Worm (Caenorhabditis elegans) whole organism, L3 larva: ENCODE measurements around the gene srt-73.

Experiments used
- ZK546.5 ChIP-seq: sonication (generic microtip); optimal IDR thresholded peaks from 2 replicates; lab custom pipeline; 2017; ENCODE audit warnings: missing biosample characterization, missing genetic modification characterization
- aly-2 ChIP-seq: fragments of 150-350 bp; optimal IDR thresholded peaks from 2 replicates; lab custom pipeline; 2014; ENCODE audit warnings: missing biosample characterization, missing genetic modification characterization
- ama-1 ChIP-seq: fragments of 150-350 bp; optimal IDR thresholded peaks from 2 replicates; lab custom pipeline; 2018
- ceh-28 ChIP-seq: fragments of 150-350 bp; optimal IDR thresholded peaks from 2 replicates; lab custom pipeline; 2014; ENCODE audit warnings: missing biosample characterization, missing genetic modification reagents, missing genetic modification characterization
- ceh-82 ChIP-seq: fragments of 150-350 bp; optimal IDR thresholded peaks from 2 replicates; lab custom pipeline; 2014; ENCODE audit warnings: missing biosample characterization, missing genetic modification characterization
- ceh-9 ChIP-seq: sonication (generic microtip); optimal IDR thresholded peaks from 2 replicates; lab custom pipeline; 2018; ENCODE audit warnings: missing biosample characterization, missing genetic modification characterization
- daf-12 ChIP-seq: fragments of 150-350 bp; optimal IDR thresholded peaks from 2 replicates; lab custom pipeline; 2014; ENCODE audit warnings: missing biosample characterization, missing genetic modification reagents, missing genetic modification characterization
- egl-27 ChIP-seq: sonication (generic microtip); optimal IDR thresholded peaks from 4 replicates; lab custom pipeline; 2017; ENCODE audit warnings: missing biosample characterization, missing genetic modification reagents, missing genetic modification characterization
- egl-5 ChIP-seq: fragments of 150-350 bp; optimal IDR thresholded peaks from 2 replicates; lab custom pipeline; 2017; ENCODE audit warnings: missing biosample characterization, missing genetic modification reagents, missing genetic modification characterization, inconsistent platforms
- elt-1 ChIP-seq: fragments of 150-350 bp; optimal IDR thresholded peaks from 2 replicates; lab custom pipeline; 2014; ENCODE audit warnings: missing biosample characterization, missing genetic modification characterization
- elt-2 ChIP-seq: sonication (generic microtip); optimal IDR thresholded peaks from 2 replicates; lab custom pipeline; 2016; ENCODE audit warnings: missing genetic modification reagents, mild to moderate bottlenecking, missing genetic modification characterization, missing compliant biosample characterization
- elt-3 ChIP-seq, 3 experiments: fragments of 150-350 bp in 1 of 3; sonication (generic microtip) in 2 of 3; optimal IDR thresholded peaks; 2 replicates in 2 of 3; 4 replicates in 1 of 3; lab custom pipeline; 2014 to 2017; ENCODE audit warnings: missing biosample characterization in 3 of 3, missing genetic modification characterization in 3 of 3
- eor-1 ChIP-seq, 2 experiments: fragments of 150-350 bp; optimal IDR thresholded peaks; 2 replicates each; lab custom pipeline; 2014 to 2018; ENCODE audit warnings: missing biosample characterization in 2 of 2, missing genetic modification characterization in 2 of 2
- fkh-10 ChIP-seq: sonication (generic microtip); optimal IDR thresholded peaks from 2 replicates; lab custom pipeline; 2017; ENCODE audit warnings: missing biosample characterization, missing genetic modification reagents, missing genetic modification characterization
- fkh-2 ChIP-seq: fragments of 150-350 bp; optimal IDR thresholded peaks from 2 replicates; lab custom pipeline; 2014; ENCODE audit warnings: missing biosample characterization, missing genetic modification reagents, missing genetic modification characterization
- fos-1 ChIP-seq: fragments of 150-350 bp; optimal IDR thresholded peaks from 2 replicates; lab custom pipeline; 2014; ENCODE audit warnings: missing biosample characterization, missing genetic modification characterization
- hmg-11 ChIP-seq: sonication (generic microtip); optimal IDR thresholded peaks from 2 replicates; lab custom pipeline; 2016; ENCODE audit warnings: missing genetic modification characterization, missing compliant biosample characterization
- jun-1 ChIP-seq: fragments of 150-350 bp; optimal IDR thresholded peaks from 2 replicates; lab custom pipeline; 2014; ENCODE audit warnings: missing biosample characterization, missing genetic modification reagents, missing genetic modification characterization
- lsy-12 ChIP-seq: sonication (generic microtip); optimal IDR thresholded peaks from 2 replicates; lab custom pipeline; 2016; ENCODE audit warnings: mild to moderate bottlenecking, missing genetic modification characterization, missing compliant biosample characterization
- mdl-1 ChIP-seq: fragments of 150-350 bp; optimal IDR thresholded peaks from 2 replicates; lab custom pipeline; 2014; ENCODE audit warnings: missing biosample characterization, missing genetic modification characterization
- nfya-1 ChIP-seq: sonication (generic microtip); optimal IDR thresholded peaks from 2 replicates; lab custom pipeline; 2017; ENCODE audit warnings: missing genetic modification characterization, mild to moderate bottlenecking, missing compliant biosample characterization, antibody characterized with exemption, moderate library complexity; ENCODE audit not compliant: insufficient read depth
- nhr-23 ChIP-seq: fragments of 150-350 bp; optimal IDR thresholded peaks from 2 replicates; lab custom pipeline; 2014; ENCODE audit warnings: missing biosample characterization, missing genetic modification reagents, missing genetic modification characterization
- nhr-237 ChIP-seq: fragments of 150-350 bp; optimal IDR thresholded peaks from 2 replicates; lab custom pipeline; 2014; ENCODE audit warnings: missing biosample characterization, missing genetic modification characterization
- nhr-25 ChIP-seq: sonication (generic microtip); optimal IDR thresholded peaks from 2 replicates; lab custom pipeline; 2017; ENCODE audit warnings: missing biosample characterization, missing genetic modification characterization
- nhr-28 ChIP-seq: fragments of 150-350 bp; optimal IDR thresholded peaks from 2 replicates; lab custom pipeline; 2014; ENCODE audit warnings: missing biosample characterization, missing genetic modification characterization
- nhr-43 ChIP-seq: sonication (generic microtip); optimal IDR thresholded peaks from 2 replicates; lab custom pipeline; 2016; ENCODE audit warnings: mild to moderate bottlenecking, missing genetic modification characterization, missing compliant biosample characterization; ENCODE audit not compliant: poor library complexity, severe bottlenecking
- nhr-67 ChIP-seq: fragments of 150-350 bp; optimal IDR thresholded peaks from 2 replicates; lab custom pipeline; 2014; ENCODE audit warnings: missing biosample characterization, missing genetic modification characterization
- nhr-76 ChIP-seq: fragments of 150-350 bp; sonication (generic microtip); optimal IDR thresholded peaks from 5 replicates; lab custom pipeline; 2014; ENCODE audit warnings: missing biosample characterization, missing genetic modification characterization
- nhr-77 ChIP-seq: fragments of 150-350 bp; optimal IDR thresholded peaks from 2 replicates; lab custom pipeline; 2014; ENCODE audit warnings: missing biosample characterization, missing genetic modification characterization
- pha-4 ChIP-seq: fragments of 150-350 bp; optimal IDR thresholded peaks from 2 replicates; lab custom pipeline; 2014; ENCODE audit warnings: missing biosample characterization, missing genetic modification reagents, missing genetic modification characterization
- pqm-1 ChIP-seq: fragments of 150-350 bp; optimal IDR thresholded peaks from 2 replicates; lab custom pipeline; 2017; ENCODE audit warnings: missing biosample characterization, missing genetic modification characterization, inconsistent platforms
- skn-1 ChIP-seq: fragments of 150-350 bp; optimal IDR thresholded peaks from 2 replicates; lab custom pipeline; 2014; ENCODE audit warnings: missing biosample characterization, missing genetic modification characterization
- snpc-4 ChIP-seq: fragments of 150-350 bp; optimal IDR thresholded peaks from 2 replicates; lab custom pipeline; 2014; ENCODE audit warnings: missing biosample characterization, missing genetic modification characterization
- unc-62 ChIP-seq: fragments of 150-350 bp; sonication (generic microtip); optimal IDR thresholded peaks from 4 replicates; lab custom pipeline; 2014; ENCODE audit warnings: missing biosample characterization, missing genetic modification reagents, missing genetic modification characterization

Gene srt-73

ce11 chrIV:7910197-7910735 lies 31.1 kb downstream of the srt-73 start, which contains the start of the genes npp-27 and ntl-4:
TSS of gene npp-27 (minus strand) at chrIV:7910247.
TSS of gene ntl-4 (plus strand) at chrIV:7910575.
- peak; percentile 58 for TF ChIP-seq ceh-28 (tag; lab: Kevin White, UChicago)
- TF ChIP-seq nfya-1 (tag; lab: Kevin White, UChicago) = peak; percentile 36
- TF ChIP-seq ama-1 (lab: Kevin White, UChicago) = peak; percentile 83
- peak; percentile 76 for TF ChIP-seq egl-5
- TF ChIP-seq unc-62 (GFP tag; lab: Kevin White, UChicago) = no peak
- TF ChIP-seq pha-4 (tag; lab: Kevin White, UChicago) = peak; percentile 25
- TF ChIP-seq fos-1 (tag; lab: Kevin White, UChicago) = no peak
- no peak for TF ChIP-seq nhr-43

- TF ChIP-seq ama-1 (lab: Kevin White, UChicago) = no peak
- no peak for TF ChIP-seq ceh-82 (tag; lab: Kevin White, UChicago)
- no peak for TF ChIP-seq nhr-77 (tag; lab: Kevin White, UChicago)
- TF ChIP-seq aly-2 (tag; lab: Kevin White, UChicago) = no peak
- TF ChIP-seq daf-12 (tag; lab: Kevin White, UChicago) = no peak
- TF ChIP-seq mdl-1 = no peak
- TF ChIP-seq jun-1 (tag; lab: Kevin White, UChicago) = no peak
- no peak for TF ChIP-seq hmg-11 (tag; lab: Kevin White, UChicago)
- no peak for TF ChIP-seq egl-27
- TF ChIP-seq nhr-25 (tag; lab: Kevin White, UChicago) = no peak
- TF ChIP-seq nhr-67 (tag; lab: Kevin White, UChicago) = no peak
Measured at ce11 chrIV:7914991-7915390, 35.9 kb downstream of the srt-73 start, which contains the start of gene C49H3.4. TSS of gene C49H3.4 (plus strand) at chrIV:7915291.

- TF ChIP-seq aly-2 (tag; lab: Kevin White, UChicago) (no peak), nhr-25 (tag; lab: Kevin White, UChicago) (no peak), elt-1 (tag; lab: Kevin White, UChicago) (no peak), unc-62 (GFP tag; lab: Kevin White, UChicago) (no peak), pqm-1 (tag; lab: Kevin White, UChicago) (no peak), eor-1 (tag; optimal IDR thresholded peaks at IDR 0.05; lab: Kevin White, UChicago) (no peak), ZK546.5 (tag; lab: Kevin White, UChicago) (no peak), elt-3 (tag; optimal IDR thresholded peaks at IDR 0.05; lab: Kevin White, UChicago) (no peak), jun-1 (tag; lab: Kevin White, UChicago) (no peak), fos-1 (tag; lab: Kevin White, UChicago) (no peak), daf-12 (tag; lab: Kevin White, UChicago) (no peak), nfya-1 (tag; lab: Kevin White, UChicago) (no peak), nhr-28 (no peak), pha-4 (tag; lab: Kevin White, UChicago) (no peak), nhr-237 (no peak), hmg-11 (tag; lab: Kevin White, UChicago) (no peak)
- TF ChIP-seq, all 47 proteins: peak for 0
Measured at ce11 chrIV:7916907-7917306, 37.8 kb downstream of the srt-73 start.

ce11 chrIV:7917881-7918280 lies 38.8 kb downstream of the srt-73 start:
- TF ChIP-seq fkh-2 (tag; lab: Kevin White, UChicago) (no peak), nhr-23 (tag; lab: Kevin White, UChicago) (no peak), skn-1 (tag; lab: Kevin White, UChicago) (no peak), nhr-237 (no peak), nhr-76 (tag; lab: Kevin White, UChicago) (no peak), snpc-4 (no peak), ceh-9 (tag; lab: Kevin White, UChicago) (no peak), fkh-10 (GFP tag; lab: Kevin White, UChicago) (no peak), elt-2 (no peak), nhr-77 (tag; lab: Kevin White, UChicago) (no peak), lsy-12 (tag; lab: Kevin White, UChicago) (no peak), ceh-82 (tag; lab: Kevin White, UChicago) (no peak)
